Fruit fly (Drosophila melanogaster) whole organism: ENCODE data around the gene Abcd3.

Experiments
- CG8478 ChIP-seq: fragments of >200 bp; optimal IDR thresholded peaks from 2 replicates; lab custom pipeline; 2018; ENCODE audit warnings: inconsistent platforms
- pan ChIP-seq: fragments of >200 bp; optimal IDR thresholded peaks from 2 replicates; lab custom pipeline; 2017
- psq ChIP-seq: fragments of >200 bp; optimal IDR thresholded peaks from 2 replicates; lab custom pipeline; 2017

DNA sequence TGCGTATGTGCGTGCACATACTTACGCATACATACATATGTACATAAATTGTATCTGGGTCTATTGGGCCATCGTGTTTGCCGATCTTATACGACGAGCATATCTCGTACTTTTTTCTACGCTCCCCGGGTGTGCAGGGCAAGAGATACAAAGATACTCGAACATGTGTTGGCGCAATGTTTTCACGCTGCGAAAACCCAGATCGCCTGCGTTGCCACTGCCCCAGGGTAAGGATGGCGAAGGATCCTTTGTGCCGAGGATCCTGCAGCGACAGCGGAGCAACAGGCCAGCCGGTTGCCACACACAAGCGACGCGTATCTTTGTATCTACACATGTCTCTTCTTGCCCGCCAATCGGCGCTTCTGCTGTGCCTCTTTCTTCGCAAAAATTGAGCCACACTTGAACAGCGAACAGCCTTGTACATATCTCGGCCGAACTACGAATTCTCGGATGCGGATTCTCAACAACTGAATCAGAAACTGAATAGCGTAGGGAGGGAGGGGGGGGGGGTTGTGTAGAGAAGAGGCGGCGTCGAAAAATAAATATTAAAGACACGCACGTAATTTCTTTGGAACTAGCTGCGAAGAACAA lies 24.6 kb downstream of the Abcd3 start:
- TF ChIP-seq pan (lab: Kevin White, UChicago), result no peak
- no peak for TF ChIP-seq psq
- TF ChIP-seq CG8478, result no peak
